Worm (Caenorhabditis elegans) whole organism, L3 larva: ENCODE data around the gene F53A9.7.
A peak's percentile ranks its signal among the peaks of the same experiment; 100 is the strongest.

Experiments
- ZK546.5 ChIP-seq: sonication (generic microtip); optimal IDR thresholded peaks from 2 replicates; lab custom pipeline; 2017; ENCODE audit warnings: missing biosample characterization, missing genetic modification characterization
- ama-1 ChIP-seq: fragments of 150-350 bp; optimal IDR thresholded peaks from 2 replicates; lab custom pipeline; 2018
- ceh-16 ChIP-seq: sonication (generic microtip); optimal IDR thresholded peaks from 2 replicates; lab custom pipeline; 2017; ENCODE audit warnings: missing biosample characterization, missing genetic modification characterization
- ceh-28 ChIP-seq: fragments of 150-350 bp; optimal IDR thresholded peaks from 2 replicates; lab custom pipeline; 2014; ENCODE audit warnings: missing biosample characterization, missing genetic modification reagents, missing genetic modification characterization
- daf-12 ChIP-seq: fragments of 150-350 bp; optimal IDR thresholded peaks from 2 replicates; lab custom pipeline; 2014; ENCODE audit warnings: missing biosample characterization, missing genetic modification reagents, missing genetic modification characterization
- egl-27 ChIP-seq: sonication (generic microtip); optimal IDR thresholded peaks from 4 replicates; lab custom pipeline; 2017; ENCODE audit warnings: missing biosample characterization, missing genetic modification reagents, missing genetic modification characterization
- egl-5 ChIP-seq: fragments of 150-350 bp; optimal IDR thresholded peaks from 2 replicates; lab custom pipeline; 2017; ENCODE audit warnings: missing biosample characterization, missing genetic modification reagents, missing genetic modification characterization, inconsistent platforms
- elt-1 ChIP-seq: fragments of 150-350 bp; optimal IDR thresholded peaks from 2 replicates; lab custom pipeline; 2014; ENCODE audit warnings: missing biosample characterization, missing genetic modification characterization
- elt-2 ChIP-seq: sonication (generic microtip); optimal IDR thresholded peaks from 2 replicates; lab custom pipeline; 2016; ENCODE audit warnings: missing genetic modification reagents, mild to moderate bottlenecking, missing genetic modification characterization, missing compliant biosample characterization
- elt-3 ChIP-seq, 3 experiments: fragments of 150-350 bp in 1 of 3; sonication (generic microtip) in 2 of 3; optimal IDR thresholded peaks; 2 replicates in 2 of 3; 4 replicates in 1 of 3; lab custom pipeline; 2014 to 2017; ENCODE audit warnings: missing biosample characterization in 3 of 3, missing genetic modification characterization in 3 of 3
- fos-1 ChIP-seq: fragments of 150-350 bp; optimal IDR thresholded peaks from 2 replicates; lab custom pipeline; 2014; ENCODE audit warnings: missing biosample characterization, missing genetic modification characterization
- hmg-11 ChIP-seq: sonication (generic microtip); optimal IDR thresholded peaks from 2 replicates; lab custom pipeline; 2016; ENCODE audit warnings: missing genetic modification characterization, missing compliant biosample characterization
- jun-1 ChIP-seq: fragments of 150-350 bp; optimal IDR thresholded peaks from 2 replicates; lab custom pipeline; 2014; ENCODE audit warnings: missing biosample characterization, missing genetic modification reagents, missing genetic modification characterization
- lin-15B ChIP-seq: fragments of 150-350 bp; optimal IDR thresholded peaks from 2 replicates; lab custom pipeline; 2014; ENCODE audit warnings: missing biosample characterization, missing genetic modification characterization
- lin-39 ChIP-seq: fragments of 150-350 bp; optimal IDR thresholded peaks from 2 replicates; lab custom pipeline; 2018; ENCODE audit warnings: missing biosample characterization, missing genetic modification reagents, missing genetic modification characterization
- lsy-12 ChIP-seq: sonication (generic microtip); optimal IDR thresholded peaks from 2 replicates; lab custom pipeline; 2016; ENCODE audit warnings: mild to moderate bottlenecking, missing genetic modification characterization, missing compliant biosample characterization
- mdl-1 ChIP-seq: fragments of 150-350 bp; optimal IDR thresholded peaks from 2 replicates; lab custom pipeline; 2014; ENCODE audit warnings: missing biosample characterization, missing genetic modification characterization
- nhr-12 ChIP-seq: fragments of 150-350 bp; optimal IDR thresholded peaks from 2 replicates; lab custom pipeline; 2014; ENCODE audit warnings: missing biosample characterization, missing genetic modification characterization
- nhr-23 ChIP-seq: fragments of 150-350 bp; optimal IDR thresholded peaks from 2 replicates; lab custom pipeline; 2014; ENCODE audit warnings: missing biosample characterization, missing genetic modification reagents, missing genetic modification characterization
- nhr-237 ChIP-seq: fragments of 150-350 bp; optimal IDR thresholded peaks from 2 replicates; lab custom pipeline; 2014; ENCODE audit warnings: missing biosample characterization, missing genetic modification characterization
- nhr-25 ChIP-seq: sonication (generic microtip); optimal IDR thresholded peaks from 2 replicates; lab custom pipeline; 2017; ENCODE audit warnings: missing biosample characterization, missing genetic modification characterization
- nhr-43 ChIP-seq: sonication (generic microtip); optimal IDR thresholded peaks from 2 replicates; lab custom pipeline; 2016; ENCODE audit warnings: mild to moderate bottlenecking, missing genetic modification characterization, missing compliant biosample characterization; ENCODE audit not compliant: poor library complexity, severe bottlenecking
- pha-4 ChIP-seq: fragments of 150-350 bp; optimal IDR thresholded peaks from 2 replicates; lab custom pipeline; 2014; ENCODE audit warnings: missing biosample characterization, missing genetic modification reagents, missing genetic modification characterization
- pqm-1 ChIP-seq: fragments of 150-350 bp; optimal IDR thresholded peaks from 2 replicates; lab custom pipeline; 2017; ENCODE audit warnings: missing biosample characterization, missing genetic modification characterization, inconsistent platforms
- unc-39 ChIP-seq: sonication (generic microtip); optimal IDR thresholded peaks from 4 replicates; lab custom pipeline; 2017; ENCODE audit warnings: missing biosample characterization, missing genetic modification characterization
- zag-1 ChIP-seq: fragments of 150-350 bp; optimal IDR thresholded peaks from 2 replicates; lab custom pipeline; 2014; ENCODE audit warnings: missing biosample characterization, missing genetic modification characterization
- ztf-11 ChIP-seq: fragments of 150-350 bp; optimal IDR thresholded peaks from 2 replicates; lab custom pipeline; 2014; ENCODE audit warnings: missing biosample characterization, missing genetic modification characterization

F53A9.7 gene

ce11 chrX:8755987-8756386, 39.3 kb upstream of the F53A9.7 start:
- TF ChIP-seq pha-4 (tag; lab: Kevin White, UChicago), result peak; percentile 30
- no peak for TF ChIP-seq lin-15B
- TF ChIP-seq nhr-23 (tag; lab: Kevin White, UChicago), result no peak
- TF ChIP-seq fos-1, result no peak
- peak; percentile 74 for TF ChIP-seq elt-2
- TF ChIP-seq nhr-237 (tag; lab: Kevin White, UChicago), result no peak
- no peak for TF ChIP-seq jun-1
- no peak for TF ChIP-seq nhr-25 (tag; lab: Kevin White, UChicago)
- no peak for TF ChIP-seq egl-27 (tag; lab: Kevin White, UChicago)
- no peak for TF ChIP-seq zag-1 (tag; lab: Kevin White, UChicago)
- TF ChIP-seq ZK546.5 (tag; lab: Kevin White, UChicago), result no peak
- no peak for TF ChIP-seq egl-5 (tag; lab: Kevin White, UChicago)
- no peak for TF ChIP-seq elt-3 (tag; optimal IDR thresholded peaks at IDR 0.05; lab: Kevin White, UChicago)
- TF ChIP-seq pqm-1 (tag; lab: Kevin White, UChicago), result peak; percentile 67
- TF ChIP-seq, all 47 proteins: peak for 3

ce11 chrX:8754285-8754795, 37.6 kb upstream of the F53A9.7 start:
- TF ChIP-seq ceh-16 (tag; lab: Kevin White, UChicago) (no peak), ztf-11 (tag; lab: Kevin White, UChicago) (no peak), elt-2 (peak; percentile 12), daf-12 (tag; lab: Kevin White, UChicago) (no peak), unc-39 (no peak), hmg-11 (tag; lab: Kevin White, UChicago) (no peak), pha-4 (tag; lab: Kevin White, UChicago) (peak; percentile 6), elt-1 (no peak)
- TF ChIP-seq, all 47 proteins: peak for 2

- TF ChIP-seq pqm-1 (tag; lab: Kevin White, UChicago) (peak; percentile 29), nhr-43 (tag; lab: Kevin White, UChicago) (peak; percentile 81), nhr-25 (tag; lab: Kevin White, UChicago) (peak; percentile 52), nhr-237 (tag; lab: Kevin White, UChicago) (no peak), nhr-23 (tag; lab: Kevin White, UChicago) (peak; percentile 68), ama-1 (lab: Kevin White, UChicago) (no peak), elt-3 (tag; optimal IDR thresholded peaks at IDR 0.05; lab: Kevin White, UChicago) (peak in 1 of 3 experiments; percentile 12), mdl-1 (tag; lab: Kevin White, UChicago) (peak; percentile 44)
Measured at ce11 chrX:8752546-8752945, 35.8 kb upstream of the F53A9.7 start.

ce11 chrX:8750660-8751059, 33.9 kb upstream of the F53A9.7 start, which contains the start of gene asns-2:
asns-2 (minus strand) TSS chrX:8750941.
- TF ChIP-seq hmg-11 (tag; lab: Kevin White, UChicago) (no peak), ama-1 (lab: Kevin White, UChicago) (peak; percentile 68), lin-15B (no peak)
- TF ChIP-seq, all 47 proteins: peak for 1

DNA sequence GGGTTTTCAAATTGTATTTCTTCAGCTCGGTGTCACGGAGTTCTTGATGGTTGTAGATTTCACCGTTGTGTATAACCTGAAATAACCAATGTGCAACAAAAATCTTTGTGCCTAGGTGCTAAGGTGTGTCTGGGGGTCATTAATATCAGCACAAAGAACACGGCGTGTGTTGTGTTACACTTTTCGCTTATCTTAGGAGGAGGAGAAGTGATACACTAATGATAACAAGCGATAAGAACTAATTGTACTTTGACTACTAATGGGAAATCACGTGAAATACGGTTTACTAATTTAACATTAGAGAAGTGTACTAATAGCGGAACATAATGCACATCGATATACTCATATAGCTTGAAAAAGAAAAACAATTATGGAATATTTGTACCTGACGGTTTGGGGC, 33.5 kb upstream of the F53A9.7 start:
- no peak for TF ChIP-seq lsy-12 (tag; lab: Kevin White, UChicago)
- peak; percentile 48 for TF ChIP-seq nhr-23 (tag; lab: Kevin White, UChicago)
- TF ChIP-seq fos-1, result no peak
- TF ChIP-seq lin-39 (tag; lab: Kevin White, UChicago), result peak; percentile 48
- peak; percentile 52 for TF ChIP-seq nhr-25 (tag; lab: Kevin White, UChicago)
- TF ChIP-seq jun-1, result peak; percentile 74
- no peak for TF ChIP-seq nhr-237 (tag; lab: Kevin White, UChicago)
- TF ChIP-seq pqm-1 (tag; lab: Kevin White, UChicago), result peak; percentile 97
- TF ChIP-seq pha-4 (tag; lab: Kevin White, UChicago), result peak; percentile 74
- TF ChIP-seq elt-3 (tag; optimal IDR thresholded peaks at IDR 0.05; lab: Kevin White, UChicago), result peak; percentile 9 to 97 (median 97)
- peak; percentile 42 for TF ChIP-seq nhr-43 (tag; lab: Kevin White, UChicago)
- peak; percentile 94 for TF ChIP-seq elt-2

DNA sequence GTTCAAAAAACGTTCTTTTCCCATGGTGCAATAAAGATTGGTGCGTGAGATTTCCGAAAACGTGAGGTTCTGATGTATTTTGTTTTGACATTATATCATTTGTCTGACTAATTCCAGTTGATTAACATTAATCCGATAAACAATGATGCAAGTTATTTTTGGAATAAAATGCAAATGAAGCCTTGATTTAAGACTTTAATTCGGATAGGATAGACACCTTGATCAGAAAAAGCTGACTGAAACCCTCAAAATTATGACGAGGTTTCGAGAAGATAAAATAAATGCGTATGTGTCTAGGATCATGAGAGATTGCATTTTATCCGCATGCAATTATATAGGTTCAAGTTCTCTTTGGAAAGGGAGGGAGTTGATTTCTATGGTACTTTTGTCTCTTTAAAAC, 28.8 kb upstream of the F53A9.7 start:
- TF ChIP-seq nhr-12 (tag; lab: Kevin White, UChicago), result no peak
- TF ChIP-seq ceh-28 (tag; lab: Kevin White, UChicago), result no peak
- no peak for TF ChIP-seq unc-39
- no peak for TF ChIP-seq zag-1 (tag; lab: Kevin White, UChicago)
- TF ChIP-seq nhr-23 (tag; lab: Kevin White, UChicago), result no peak
- TF ChIP-seq nhr-43 (tag; lab: Kevin White, UChicago), result no peak
- no peak for TF ChIP-seq lin-15B
